Worm (Caenorhabditis elegans) whole organism, young adult: ENCODE data around the gene M151.2.

Experiments used
- B0019.2 ChIP-seq: fragments of 200-800 bp; sonication (Bioruptor generic); conservative IDR thresholded peaks from 2 replicates; pipeline ENCODE4 v1.3.6; 2022; ENCODE audit warnings: missing genetic modification reagents, missing genetic modification characterization, missing compliant biosample characterization
- D2030.7 ChIP-seq: fragments of 200-800 bp; sonication (Bioruptor generic); IDR thresholded peaks from 2 replicates; pipeline ENCODE4 v1.3.6; 2022; ENCODE audit warnings: missing genetic modification reagents, missing genetic modification characterization, missing compliant biosample characterization
- F57A8.1 ChIP-seq: fragments of 200-800 bp; sonication (Bioruptor generic); optimal IDR thresholded peaks from 2 replicates; lab custom pipeline; 2018; ENCODE audit warnings: mild to moderate bottlenecking, missing genetic modification characterization, moderate library complexity, missing compliant biosample characterization
- K11D2.4 ChIP-seq: fragments of 200-800 bp; sonication (Bioruptor generic); IDR thresholded peaks from 2 replicates; pipeline ENCODE4 v1.3.6; 2022; ENCODE audit warnings: missing genetic modification reagents, missing genetic modification characterization, missing compliant biosample characterization
- K12H6.12 ChIP-seq: fragments of 200-800 bp; sonication (Bioruptor generic); optimal IDR thresholded peaks from 2 replicates; lab custom pipeline; 2018; ENCODE audit warnings: mild to moderate bottlenecking, missing genetic modification characterization, missing compliant biosample characterization
- T07F8.4 ChIP-seq: sonication (generic microtip); optimal IDR thresholded peaks from 2 replicates; lab custom pipeline; 2016; ENCODE audit warnings: mild to moderate bottlenecking, missing genetic modification characterization, moderate library complexity, missing compliant biosample characterization
- Y53F4B.3 ChIP-seq: fragments of 200-800 bp; sonication (Bioruptor generic); IDR thresholded peaks from 2 replicates; pipeline ENCODE4 v1.3.6; 2022; ENCODE audit warnings: missing genetic modification reagents, missing genetic modification characterization, missing compliant biosample characterization
- Y53G8AR.9 ChIP-seq: fragments of 200-800 bp; sonication (Bioruptor generic); conservative IDR thresholded peaks from 2 replicates; pipeline ENCODE4 v1.3.6; 2022; ENCODE audit warnings: missing genetic modification reagents, missing genetic modification characterization, missing compliant biosample characterization
- Y95B8A.8 ChIP-seq: fragments of 200-800 bp; sonication (Bioruptor generic); IDR thresholded peaks from 2 replicates; pipeline ENCODE4 v1.3.6; 2022; ENCODE audit warnings: missing genetic modification reagents, missing genetic modification characterization, missing compliant biosample characterization
- ccch-3 ChIP-seq: fragments of 200-800 bp; sonication (Bioruptor generic); optimal IDR thresholded peaks from 2 replicates; lab custom pipeline; 2018; ENCODE audit warnings: mild to moderate bottlenecking, missing genetic modification characterization, missing compliant biosample characterization
- cebp-1 ChIP-seq, 2 experiments: fragments of 200-800 bp in 1 of 2; sonication (Bioruptor generic) in 1 of 2; sonication (generic microtip) in 1 of 2; IDR thresholded peaks in 1 of 2; optimal IDR thresholded peaks in 1 of 2; 2 replicates each; pipeline versions ENCODE4 v1.3.6 to Lab custom; 2017 to 2022; ENCODE audit warnings: missing compliant biosample characterization in 2 of 2, missing genetic modification characterization in 2 of 2, mild to moderate bottlenecking in 1 of 2, missing genetic modification reagents in 1 of 2, moderate library complexity in 1 of 2
- cebp-2 ChIP-seq: fragments of 200-800 bp; sonication (Bioruptor generic); IDR thresholded peaks from 2 replicates; pipeline ENCODE4 v1.3.6; 2022; ENCODE audit warnings: missing genetic modification characterization, missing compliant biosample characterization
- ceh-40 ChIP-seq: fragments of 200-800 bp; sonication (Bioruptor generic); IDR thresholded peaks from 2 replicates; pipeline ENCODE4 v1.3.6; 2022; ENCODE audit warnings: missing genetic modification characterization, missing compliant biosample characterization
- ceh-58 ChIP-seq: fragments of 200-800 bp; sonication (Bioruptor generic); IDR thresholded peaks from 2 replicates; pipeline ENCODE4 v1.3.6; 2022; ENCODE audit warnings: missing genetic modification characterization, missing compliant biosample characterization
- chd-7 ChIP-seq: sonication (generic microtip); optimal IDR thresholded peaks from 2 replicates; lab custom pipeline; 2016; ENCODE audit warnings: mild to moderate bottlenecking, missing genetic modification characterization, moderate library complexity, missing compliant biosample characterization
- dpl-1 ChIP-seq: fragments of 150-350 bp; optimal IDR thresholded peaks from 2 replicates; lab custom pipeline; 2014; ENCODE audit warnings: missing biosample characterization, missing genetic modification reagents, missing genetic modification characterization
- efl-1 ChIP-seq: fragments of 150-350 bp; optimal IDR thresholded peaks from 2 replicates; lab custom pipeline; 2014; ENCODE audit warnings: missing biosample characterization, missing genetic modification reagents, missing genetic modification characterization
- egl-18 ChIP-seq: fragments of 200-800 bp; sonication (Bioruptor generic); IDR thresholded peaks from 2 replicates; pipeline ENCODE4 v1.3.6; 2022; ENCODE audit warnings: missing genetic modification reagents, missing genetic modification characterization, missing compliant biosample characterization
- egrh-3 ChIP-seq: fragments of 200-800 bp; sonication (Bioruptor generic); IDR thresholded peaks from 2 replicates; pipeline ENCODE4 v1.3.6; 2022; ENCODE audit warnings: missing genetic modification reagents, missing genetic modification characterization, missing compliant biosample characterization
- ets-4 ChIP-seq: fragments of 200-800 bp; sonication (Bioruptor generic); optimal IDR thresholded peaks from 2 replicates; lab custom pipeline; 2018; ENCODE audit warnings: mild to moderate bottlenecking, missing genetic modification characterization, missing compliant biosample characterization
- hmg-1.2 ChIP-seq: fragments of 200-800 bp; sonication (Bioruptor generic); IDR thresholded peaks from 2 replicates; pipeline ENCODE4 v1.3.6; 2022; ENCODE audit warnings: missing genetic modification reagents, missing genetic modification characterization, missing compliant biosample characterization
- lin-26 ChIP-seq: fragments of 200-800 bp; sonication (Bioruptor generic); IDR thresholded peaks from 2 replicates; pipeline ENCODE4 v1.3.6; 2022; ENCODE audit warnings: missing genetic modification reagents, missing genetic modification characterization, missing compliant biosample characterization
- lin-54 ChIP-seq: fragments of 200-800 bp; sonication (Bioruptor generic); optimal IDR thresholded peaks from 2 replicates; lab custom pipeline; 2018; ENCODE audit warnings: mild to moderate bottlenecking, missing genetic modification characterization, missing compliant biosample characterization
- lir-1 ChIP-seq: fragments of 200-800 bp; sonication (Bioruptor generic); conservative IDR thresholded peaks from 2 replicates; pipeline ENCODE4 v1.3.6; 2022; ENCODE audit warnings: missing genetic modification reagents, missing genetic modification characterization, missing compliant biosample characterization
- madf-6 ChIP-seq: fragments of 200-800 bp; sonication (Bioruptor generic); IDR thresholded peaks from 2 replicates; pipeline ENCODE4 v1.3.6; 2022; ENCODE audit warnings: missing genetic modification reagents, missing genetic modification characterization, missing compliant biosample characterization
- madf-8 ChIP-seq: fragments of 200-800 bp; sonication (Bioruptor generic); conservative IDR thresholded peaks from 2 replicates; pipeline ENCODE4 v1.3.6; 2022; ENCODE audit warnings: missing genetic modification reagents, missing genetic modification characterization, missing compliant biosample characterization
- mcd-1 ChIP-seq: fragments of 200-800 bp; sonication (Bioruptor generic); IDR thresholded peaks from 2 replicates; pipeline ENCODE4 v1.3.6; 2022; ENCODE audit warnings: missing genetic modification reagents, missing genetic modification characterization, missing compliant biosample characterization
- mel-28 ChIP-seq: sonication (generic microtip); optimal IDR thresholded peaks from 2 replicates; lab custom pipeline; 2016; ENCODE audit warnings: borderline replicate concordance, mild to moderate bottlenecking, missing genetic modification characterization, missing compliant biosample characterization
- mes-4 ChIP-seq: sonication (generic microtip); optimal IDR thresholded peaks from 2 replicates; lab custom pipeline; 2016; ENCODE audit warnings: missing genotype, missing genetic modification characterization, missing compliant biosample characterization
- nfyb-1 ChIP-seq: fragments of 200-800 bp; sonication (Bioruptor generic); IDR thresholded peaks from 2 replicates; pipeline ENCODE4 v1.3.6; 2022; ENCODE audit warnings: missing genetic modification reagents, missing genetic modification characterization, missing compliant biosample characterization
- nhr-80 ChIP-seq: sonication (generic microtip); optimal IDR thresholded peaks from 2 replicates; lab custom pipeline; 2016; ENCODE audit warnings: missing genetic modification characterization, missing compliant biosample characterization
- pbrm-1 ChIP-seq: fragments of 200-800 bp; sonication (Bioruptor generic); IDR thresholded peaks from 2 replicates; pipeline ENCODE4 v1.3.6; 2022; ENCODE audit warnings: missing genetic modification reagents, missing genetic modification characterization, missing compliant biosample characterization
- rpc-1 ChIP-seq, 2 experiments: fragments of 150-350 bp in 1 of 2; sonication (generic microtip) in 1 of 2; optimal IDR thresholded peaks; 2 replicates each; lab custom pipeline; 2014 to 2018; ENCODE audit warnings: missing biosample characterization in 1 of 2, missing genetic modification characterization in 1 of 2, missing genetic modification reagents in 1 of 2, missing genotype in 1 of 2
- sdz-38 ChIP-seq: sonication (generic microtip); optimal IDR thresholded peaks from 2 replicates; lab custom pipeline; 2016; ENCODE audit warnings: missing genotype, missing genetic modification characterization, missing compliant biosample characterization
- sea-2 ChIP-seq: fragments of 200-800 bp; sonication (Bioruptor generic); IDR thresholded peaks from 2 replicates; pipeline ENCODE4 v1.3.6; 2022; ENCODE audit warnings: missing genetic modification characterization, missing compliant biosample characterization
- snpc-1.3 ChIP-seq: sonication (generic microtip); optimal IDR thresholded peaks from 2 replicates; lab custom pipeline; 2017; ENCODE audit warnings: missing genetic modification characterization, mild to moderate bottlenecking, missing compliant biosample characterization, antibody characterized with exemption, moderate library complexity, missing genotype, missing genetic modification reagents; ENCODE audit not compliant: insufficient read depth
- snpc-4 ChIP-seq, 5 experiments: fragments of 150-350 bp in 1 of 5; sonication (generic microtip) in 4 of 5; optimal IDR thresholded peaks; 2 replicates each; lab custom pipeline; 2014 to 2018; ENCODE audit warnings: missing genetic modification characterization in 5 of 5, missing biosample characterization in 3 of 5, antibody characterized with exemption in 2 of 5, mild to moderate bottlenecking in 2 of 5, missing compliant biosample characterization in 2 of 5, missing genotype in 2 of 5, moderate library complexity in 2 of 5, missing genetic modification reagents in 1 of 5
- tbp1 ChIP-seq: fragments of 200-800 bp; sonication (Bioruptor generic); optimal IDR thresholded peaks from 2 replicates; lab custom pipeline; 2018; ENCODE audit warnings: mild to moderate bottlenecking, missing genetic modification characterization, missing compliant biosample characterization
- xnd-1 ChIP-seq: sonication (generic microtip); optimal IDR thresholded peaks from 2 replicates; lab custom pipeline; 2016; ENCODE audit warnings: missing genotype, missing genetic modification reagents, missing genetic modification characterization, missing compliant biosample characterization
- zfh-2 ChIP-seq: fragments of 200-800 bp; sonication (Bioruptor generic); conservative IDR thresholded peaks from 2 replicates; pipeline ENCODE4 v1.3.6; 2022; ENCODE audit warnings: missing genetic modification reagents, missing genetic modification characterization, missing compliant biosample characterization
- zim-3 ChIP-seq: sonication (generic microtip); optimal IDR thresholded peaks from 2 replicates; lab custom pipeline; 2017; ENCODE audit warnings: mild to moderate bottlenecking, missing genetic modification characterization, moderate library complexity, missing compliant biosample characterization
- ztf-18 ChIP-seq: sonication (generic microtip); optimal IDR thresholded peaks from 2 replicates; lab custom pipeline; 2016; ENCODE audit warnings: missing genotype, mild to moderate bottlenecking, missing genetic modification characterization, missing compliant biosample characterization
- ztf-6 ChIP-seq: fragments of 200-800 bp; sonication (Bioruptor generic); IDR thresholded peaks from 2 replicates; pipeline ENCODE4 v1.3.6; 2022; ENCODE audit warnings: missing genetic modification reagents, missing genetic modification characterization, missing compliant biosample characterization

Gene M151.2

ce11 chrII:3680366-3680765 is 49.5 kb downstream of the M151.2 start:
- TF ChIP-seq xnd-1 (tag; lab: Kevin White, UChicago) (peak; percentile 34), dpl-1 (GFP tag; lab: Kevin White, UChicago) (peak; percentile 34), hmg-1.2 (GFP tag; lab: Robert Waterston, UW) (peak; percentile 10; the same call in 1 of the 2 replicates), ztf-6 (GFP tag; lab: Robert Waterston, UW) (no peak), efl-1 (GFP tag; lab: Kevin White, UChicago) (peak; percentile 75), F57A8.1 (no peak), ccch-3 (GFP tag; lab: Kevin White, UChicago) (no peak), zfh-2 (GFP tag; lab: Robert Waterston, UW) (no peak), madf-6 (GFP tag; lab: Robert Waterston, UW) (peak; percentile 86), lin-26 (GFP tag; lab: Robert Waterston, UW) (no peak), Y53G8AR.9 (no peak), lir-1 (GFP tag; lab: Robert Waterston, UW) (no peak), B0019.2 (GFP tag; lab: Robert Waterston, UW) (no peak), madf-8 (GFP tag; lab: Robert Waterston, UW) (peak; percentile 70), sdz-38 (tag; lab: Kevin White, UChicago) (no peak)

DNA sequence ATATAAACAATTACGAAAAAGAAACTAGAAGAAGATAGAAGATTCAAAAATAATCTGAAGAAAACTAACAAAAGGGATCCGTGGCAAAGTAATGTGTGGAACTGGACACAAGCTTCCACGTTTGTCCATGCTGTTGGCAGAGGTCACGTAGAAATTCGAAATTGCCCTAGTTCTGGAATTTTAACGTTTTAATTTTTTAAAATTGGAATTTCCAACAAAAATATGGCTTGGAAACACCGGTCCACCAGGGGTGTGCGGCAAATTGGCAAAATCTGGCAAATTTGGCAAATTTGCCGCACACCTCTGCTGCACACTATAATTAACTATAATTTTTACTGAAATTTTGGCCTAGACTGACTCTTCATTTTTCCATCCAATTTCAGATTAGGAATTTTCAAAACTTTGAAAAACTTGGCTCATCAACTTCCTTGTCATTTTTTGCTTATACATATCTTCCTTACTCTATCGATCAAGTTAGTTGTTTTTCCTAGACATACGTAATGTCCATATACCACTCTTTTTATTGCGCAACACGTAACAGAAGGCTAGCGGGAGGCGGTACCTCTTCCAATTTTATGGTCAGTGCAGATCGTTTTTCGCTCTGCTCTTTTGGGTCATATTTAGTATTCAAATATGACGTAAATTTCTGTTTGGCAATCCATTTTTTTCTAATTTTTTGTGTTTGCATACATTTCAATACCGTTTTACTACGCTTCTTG is 50.6 kb downstream of the M151.2 start, which contains the start of gene F19B10.10:
F19B10.10 (minus strand) TSS at position 51 of the 719 bp plus-strand sequence.
- no peak for TF ChIP-seq snpc-4 (GFP tag; optimal IDR thresholded peaks at IDR 0.05; lab: Kevin White, UChicago)
- no peak for TF ChIP-seq snpc-4 (tag; optimal IDR thresholded peaks at IDR 0.05; lab: Kevin White, UChicago)
- TF ChIP-seq rpc-1 (optimal IDR thresholded peaks at IDR 0.05; lab: Kevin White, UChicago) = no peak
- TF ChIP-seq rpc-1 (tag; optimal IDR thresholded peaks at IDR 0.05; lab: Kevin White, UChicago) = no peak
- no peak for TF ChIP-seq sea-2 (GFP tag; lab: Robert Waterston, UW)
- TF ChIP-seq madf-6 (GFP tag; lab: Robert Waterston, UW) = no peak
- TF ChIP-seq Y95B8A.8 (GFP tag; lab: Robert Waterston, UW) = no peak
- TF ChIP-seq egrh-3 (GFP tag; lab: Robert Waterston, UW) = no peak
- TF ChIP-seq mcd-1 (GFP tag; lab: Robert Waterston, UW) = no peak
- TF ChIP-seq ets-4 (GFP tag; lab: Kevin White, UChicago) = no peak
- TF ChIP-seq mes-4 = no peak
- no peak for TF ChIP-seq ccch-3 (GFP tag; lab: Kevin White, UChicago)
- TF ChIP-seq pbrm-1 = no peak
- no peak for TF ChIP-seq cebp-2 (GFP tag; lab: Robert Waterston, UW)
- no peak for TF ChIP-seq chd-7 (tag; lab: Kevin White, UChicago)
- no peak for TF ChIP-seq mel-28 (tag; lab: Kevin White, UChicago)
- no peak for TF ChIP-seq cebp-1 (GFP tag; IDR thresholded peaks at IDR 0.05; lab: Robert Waterston, UW)
- no peak for TF ChIP-seq cebp-1 (tag; optimal IDR thresholded peaks at IDR 0.05; lab: Kevin White, UChicago)
- no peak for TF ChIP-seq ztf-18 (tag; lab: Kevin White, UChicago)
- no peak for TF ChIP-seq egl-18 (GFP tag; lab: Robert Waterston, UW)
- no peak for TF ChIP-seq madf-8 (GFP tag; lab: Robert Waterston, UW)

DNA sequence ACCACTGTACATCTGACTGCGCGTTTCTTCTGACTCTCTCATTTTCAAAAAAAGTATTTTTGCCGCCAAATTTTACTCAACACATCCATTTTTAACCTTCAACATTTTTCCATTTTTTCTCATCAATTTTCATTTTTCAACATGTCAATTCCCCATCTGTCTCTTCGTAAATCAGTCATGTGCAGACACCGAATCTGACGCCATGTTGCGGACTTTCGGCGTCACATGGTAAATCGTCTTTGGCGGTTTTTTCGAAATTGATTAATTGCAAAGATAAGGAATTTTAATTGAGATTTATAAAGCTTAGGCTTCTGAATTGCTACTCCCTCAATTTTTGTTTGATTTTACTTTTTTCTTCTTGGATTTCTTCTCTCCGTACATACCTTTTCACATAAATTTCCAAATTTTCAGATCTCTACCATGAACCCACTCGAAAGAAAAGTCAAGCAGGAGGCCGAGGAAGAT is 51.9 kb downstream of the M151.2 start, which contains the start of gene F19B10.1:
F19B10.1 (plus strand) TSS at position 415 of the 465 bp plus-strand sequence.
- TF ChIP-seq K11D2.4 (no peak), chd-7 (tag; lab: Kevin White, UChicago) (no peak), cebp-1 (GFP tag; IDR thresholded peaks at IDR 0.05; lab: Robert Waterston, UW) (no peak; the same call in 1 of the 2 replicates), cebp-1 (tag; optimal IDR thresholded peaks at IDR 0.05; lab: Kevin White, UChicago) (no peak), ceh-40 (GFP tag; lab: Robert Waterston, UW) (no peak), nfyb-1 (GFP tag; lab: Robert Waterston, UW) (peak; percentile 71; the same call in 1 of the 2 replicates), K12H6.12 (tag; lab: Kevin White, UChicago) (no peak), D2030.7 (GFP tag; lab: Robert Waterston, UW) (no peak), T07F8.4 (no peak), tbp1 (GFP tag; lab: Kevin White, UChicago) (peak; percentile 37), nhr-80 (tag; lab: Kevin White, UChicago) (peak; percentile 61), zim-3 (no peak), efl-1 (GFP tag; lab: Kevin White, UChicago) (peak; percentile 33), snpc-1.3 (tag; lab: Kevin White, UChicago) (no peak), Y53F4B.3 (GFP tag; lab: Robert Waterston, UW) (no peak), lin-54 (peak; percentile 80), ceh-58 (GFP tag; lab: Robert Waterston, UW) (no peak)
